Fruit fly (Drosophila melanogaster) whole organism: ENCODE results near the gene CG15263.

Experiments used
- CG8478 ChIP-seq: fragments of >200 bp; optimal IDR thresholded peaks from 2 replicates; lab custom pipeline; 2018; ENCODE audit warnings: inconsistent platforms
- Dll ChIP-seq: fragments of >200 bp; optimal IDR thresholded peaks from 2 replicates; lab custom pipeline; 2017
- EcR ChIP-seq, 2 experiments: fragments of >200 bp; optimal IDR thresholded peaks; 2 replicates each; lab custom pipeline; 2017; ENCODE audit warnings: missing biosample characterization in 2 of 2, missing genetic modification characterization in 2 of 2, missing genetic modification reagents in 2 of 2
- pan ChIP-seq: fragments of >200 bp; optimal IDR thresholded peaks from 2 replicates; lab custom pipeline; 2017
- psq ChIP-seq: fragments of >200 bp; optimal IDR thresholded peaks from 2 replicates; lab custom pipeline; 2017
- usp ChIP-seq: fragments of >200 bp; optimal IDR thresholded peaks from 2 replicates; lab custom pipeline; 2017; ENCODE audit warnings: missing biosample characterization, missing genetic modification characterization, mixed read lengths

CG15263 gene

dm6 chr2L:15306802-15307201 is 22.0 kb downstream of the CG15263 start:
- TF ChIP-seq Dll (lab: Kevin White, UChicago) (no peak), usp (GFP tag; lab: Kevin White, UChicago) (no peak), psq (lab: Kevin White, UChicago) (no peak), CG8478 (no peak), pan (lab: Kevin White, UChicago) (no peak), EcR (GFP tag; optimal IDR thresholded peaks at IDR 0.05; lab: Kevin White, UChicago) (no peak)

- TF ChIP-seq psq (lab: Kevin White, UChicago) (no peak), CG8478 (no peak), Dll (lab: Kevin White, UChicago) (no peak), usp (GFP tag; lab: Kevin White, UChicago) (no peak), pan (lab: Kevin White, UChicago) (no peak), EcR (GFP tag; optimal IDR thresholded peaks at IDR 0.05; lab: Kevin White, UChicago) (no peak)
Measured at dm6 chr2L:15314903-15315302, 30.1 kb downstream of the CG15263 start.

dm6 chr2L:15316410-15316809 is 31.6 kb downstream of the CG15263 start:
- no peak for TF ChIP-seq pan (lab: Kevin White, UChicago)
- no peak for TF ChIP-seq CG8478
- no peak for TF ChIP-seq psq (lab: Kevin White, UChicago)
- TF ChIP-seq usp (GFP tag; lab: Kevin White, UChicago) = no peak
- no peak for TF ChIP-seq Dll (lab: Kevin White, UChicago)
- no peak for TF ChIP-seq EcR (GFP tag; optimal IDR thresholded peaks at IDR 0.05; lab: Kevin White, UChicago)

dm6 chr2L:15318801-15319200 is 34.0 kb downstream of the CG15263 start, which contains the start of gene nht:
nht (minus strand) TSS chr2L:15318901.
- no peak for TF ChIP-seq Dll (lab: Kevin White, UChicago)
- TF ChIP-seq usp (GFP tag; lab: Kevin White, UChicago) = no peak
- no peak for TF ChIP-seq pan (lab: Kevin White, UChicago)
- no peak for TF ChIP-seq psq (lab: Kevin White, UChicago)
- TF ChIP-seq CG8478 = no peak

- no peak for TF ChIP-seq psq (lab: Kevin White, UChicago)
- TF ChIP-seq pan (lab: Kevin White, UChicago) = no peak
- no peak for TF ChIP-seq EcR (GFP tag; optimal IDR thresholded peaks at IDR 0.05; lab: Kevin White, UChicago)
- TF ChIP-seq Dll (lab: Kevin White, UChicago) = no peak
- TF ChIP-seq CG8478 = no peak
- TF ChIP-seq usp (GFP tag; lab: Kevin White, UChicago) = no peak
Measured at dm6 chr2L:15319208-15319607, 34.4 kb downstream of the CG15263 start.

dm6 chr2L:15319874-15320273 is 35.1 kb downstream of the CG15263 start:
- TF ChIP-seq EcR (GFP tag; optimal IDR thresholded peaks at IDR 0.05; lab: Kevin White, UChicago) (no peak), usp (GFP tag; lab: Kevin White, UChicago) (no peak), Dll (lab: Kevin White, UChicago) (no peak), pan (lab: Kevin White, UChicago) (no peak), psq (lab: Kevin White, UChicago) (no peak), CG8478 (no peak)

dm6 chr2L:15321408-15321807 is 36.6 kb downstream of the CG15263 start:
- no peak for TF ChIP-seq CG8478
- TF ChIP-seq Dll (lab: Kevin White, UChicago) = no peak
- no peak for TF ChIP-seq pan (lab: Kevin White, UChicago)

dm6 chr2L:15323196-15323595 is 38.4 kb downstream of the CG15263 start:
- TF ChIP-seq Dll (lab: Kevin White, UChicago) (no peak), pan (lab: Kevin White, UChicago) (no peak)

dm6 chr2L:15324103-15324840 is 39.5 kb downstream of the CG15263 start:
- TF ChIP-seq pan (lab: Kevin White, UChicago) = no peak
- TF ChIP-seq Dll (lab: Kevin White, UChicago) = no peak
- TF ChIP-seq CG8478 = no peak
- TF ChIP-seq usp (GFP tag; lab: Kevin White, UChicago) = no peak
- no peak for TF ChIP-seq psq (lab: Kevin White, UChicago)
- no peak for TF ChIP-seq EcR (GFP tag; optimal IDR thresholded peaks at IDR 0.05; lab: Kevin White, UChicago)

dm6 chr2L:15325555-15326285 is 40.9 kb downstream of the CG15263 start:
- TF ChIP-seq pan (lab: Kevin White, UChicago) = no peak

- TF ChIP-seq CG8478 = no peak
- TF ChIP-seq Dll (lab: Kevin White, UChicago) = peak; percentile 28
- no peak for TF ChIP-seq EcR (GFP tag; optimal IDR thresholded peaks at IDR 0.05; lab: Kevin White, UChicago)
- no peak for TF ChIP-seq usp (GFP tag; lab: Kevin White, UChicago)
- TF ChIP-seq psq (lab: Kevin White, UChicago) = no peak
- no peak for TF ChIP-seq pan (lab: Kevin White, UChicago)
Measured at dm6 chr2L:15327993-15328392, 43.2 kb downstream of the CG15263 start.

dm6 chr2L:15329382-15329781 is 44.6 kb downstream of the CG15263 start:
- no peak for TF ChIP-seq psq (lab: Kevin White, UChicago)
- no peak for TF ChIP-seq usp (GFP tag; lab: Kevin White, UChicago)
